Worm (Caenorhabditis elegans) whole organism, late embryonic: ENCODE measurements around the gene mlc-1.
A peak's percentile ranks its signal among the peaks of the same experiment; 100 is the strongest.

Experiments used
- C08G9.2 ChIP-seq: sonication (generic microtip); optimal IDR thresholded peaks from 2 replicates; lab custom pipeline; 2016; ENCODE audit warnings: mild to moderate bottlenecking, missing genetic modification characterization, moderate library complexity, missing compliant biosample characterization
- K09A11.1 ChIP-seq: sonication (generic microtip); optimal IDR thresholded peaks from 2 replicates; lab custom pipeline; 2017; ENCODE audit warnings: antibody characterized with exemption, mild to moderate bottlenecking, missing genetic modification characterization, missing compliant biosample characterization; ENCODE audit not compliant: insufficient read depth
- T23F11.4 ChIP-seq: fragments of 200-800 bp; sonication (Bioruptor generic); optimal IDR thresholded peaks from 2 replicates; lab custom pipeline; 2018; ENCODE audit warnings: mild to moderate bottlenecking, missing genetic modification characterization, missing compliant biosample characterization
- Y22D7AL.16 ChIP-seq: sonication (generic microtip); optimal IDR thresholded peaks from 2 replicates; lab custom pipeline; 2016; ENCODE audit warnings: missing genetic modification characterization, missing compliant biosample characterization
- ahr-1 ChIP-seq: sonication (generic microtip); optimal IDR thresholded peaks from 2 replicates; lab custom pipeline; 2016; ENCODE audit warnings: missing genetic modification characterization, missing compliant biosample characterization
- ama-1 ChIP-seq: fragments of 150-350 bp; optimal IDR thresholded peaks from 2 replicates; lab custom pipeline; 2014
- ceh-14 ChIP-seq: sonication (generic microtip); optimal IDR thresholded peaks from 2 replicates; lab custom pipeline; 2016; ENCODE audit warnings: missing genotype, missing genetic modification characterization, missing compliant biosample characterization
- ceh-19 ChIP-seq: fragments of 200-800 bp; sonication (Bioruptor generic); optimal IDR thresholded peaks from 2 replicates; lab custom pipeline; 2018; ENCODE audit warnings: mild to moderate bottlenecking, missing genetic modification characterization, missing compliant biosample characterization
- ceh-2 ChIP-seq: sonication (generic microtip); optimal IDR thresholded peaks from 2 replicates; lab custom pipeline; 2016; ENCODE audit warnings: missing genotype, missing genetic modification characterization, missing compliant biosample characterization
- ceh-24 ChIP-seq: sonication (generic microtip); optimal IDR thresholded peaks from 2 replicates; lab custom pipeline; 2016; ENCODE audit warnings: mild to moderate bottlenecking, missing genetic modification characterization, missing compliant biosample characterization
- ceh-30 ChIP-seq: fragments of 150-350 bp; optimal IDR thresholded peaks from 2 replicates; lab custom pipeline; 2014; ENCODE audit warnings: missing biosample characterization, missing genetic modification characterization
- ceh-31 ChIP-seq: sonication (generic microtip); optimal IDR thresholded peaks from 2 replicates; lab custom pipeline; 2016; ENCODE audit warnings: missing genetic modification characterization, missing compliant biosample characterization
- ceh-34 ChIP-seq: sonication (generic microtip); optimal IDR thresholded peaks from 2 replicates; lab custom pipeline; 2016; ENCODE audit warnings: mild to moderate bottlenecking, missing genetic modification characterization, missing compliant biosample characterization
- ceh-45 ChIP-seq: fragments of 200-800 bp; sonication (Bioruptor generic); IDR thresholded peaks from 2 replicates; pipeline ENCODE4 v1.3.6; 2022; ENCODE audit warnings: missing genetic modification reagents, missing genetic modification characterization, missing compliant biosample characterization
- ceh-48 ChIP-seq: sonication (generic microtip); optimal IDR thresholded peaks from 2 replicates; lab custom pipeline; 2016; ENCODE audit warnings: missing genetic modification characterization, inconsistent platforms, missing compliant biosample characterization
- ceh-6 ChIP-seq: fragments of 200-800 bp; sonication (Bioruptor generic); optimal IDR thresholded peaks from 2 replicates; lab custom pipeline; 2018; ENCODE audit warnings: mild to moderate bottlenecking, missing genetic modification characterization, missing compliant biosample characterization
- dve-1 ChIP-seq: sonication (generic microtip); optimal IDR thresholded peaks from 2 replicates; lab custom pipeline; 2017; ENCODE audit warnings: antibody characterized with exemption, mild to moderate bottlenecking, missing genetic modification characterization, missing compliant biosample characterization
- elt-2 ChIP-seq: sonication (generic microtip); optimal IDR thresholded peaks from 2 replicates; lab custom pipeline; 2016; ENCODE audit warnings: missing genetic modification reagents, missing genetic modification characterization, missing compliant biosample characterization
- ets-4 ChIP-seq: sonication (generic microtip); optimal IDR thresholded peaks from 2 replicates; lab custom pipeline; 2016; ENCODE audit warnings: missing genetic modification characterization, missing compliant biosample characterization
- eyg-1 ChIP-seq: sonication (generic microtip); optimal IDR thresholded peaks from 2 replicates; lab custom pipeline; 2016; ENCODE audit warnings: missing genotype, missing genetic modification characterization, missing compliant biosample characterization
- fax-1 ChIP-seq: sonication (generic microtip); optimal IDR thresholded peaks from 2 replicates; lab custom pipeline; 2016; ENCODE audit warnings: missing genotype, missing genetic modification characterization, missing compliant biosample characterization
- fkh-10 ChIP-seq: fragments of 150-350 bp; optimal IDR thresholded peaks from 2 replicates; lab custom pipeline; 2014; ENCODE audit warnings: missing biosample characterization, missing genetic modification reagents, missing genetic modification characterization
- hlh-13 ChIP-seq: fragments of 200-800 bp; sonication (Bioruptor generic); optimal IDR thresholded peaks from 2 replicates; lab custom pipeline; 2018; ENCODE audit warnings: mild to moderate bottlenecking, missing genetic modification characterization, missing compliant biosample characterization
- hlh-30 ChIP-seq: sonication (generic microtip); optimal IDR thresholded peaks from 2 replicates; lab custom pipeline; 2017; ENCODE audit warnings: antibody characterized with exemption, missing genetic modification characterization, missing compliant biosample characterization; ENCODE audit not compliant: insufficient read depth
- hlh-6 ChIP-seq: sonication (generic microtip); optimal IDR thresholded peaks from 2 replicates; lab custom pipeline; 2016; ENCODE audit warnings: missing genotype, missing genetic modification characterization, missing compliant biosample characterization
- mec-3 ChIP-seq: sonication (generic microtip); optimal IDR thresholded peaks from 2 replicates; lab custom pipeline; 2016; ENCODE audit warnings: borderline replicate concordance, missing genetic modification characterization, missing compliant biosample characterization
- nfya-1 ChIP-seq: sonication (generic microtip); optimal IDR thresholded peaks from 2 replicates; lab custom pipeline; 2017; ENCODE audit warnings: missing genetic modification characterization, mild to moderate bottlenecking, missing compliant biosample characterization, antibody characterized with exemption, moderate library complexity
- npax-4 ChIP-seq: sonication (generic microtip); optimal IDR thresholded peaks from 2 replicates; lab custom pipeline; 2016; ENCODE audit warnings: missing genetic modification characterization, missing compliant biosample characterization
- odd-2 ChIP-seq: sonication (generic microtip); optimal IDR thresholded peaks from 2 replicates; lab custom pipeline; 2017; ENCODE audit warnings: antibody characterized with exemption, mild to moderate bottlenecking, missing genetic modification characterization, missing compliant biosample characterization
- pag-3 ChIP-seq: sonication (generic microtip); optimal IDR thresholded peaks from 2 replicates; lab custom pipeline; 2016; ENCODE audit warnings: missing compliant biosample characterization, missing genetic modification characterization, borderline replicate concordance
- pat-9 ChIP-seq: fragments of 200-800 bp; sonication (Bioruptor generic); optimal IDR thresholded peaks from 2 replicates; lab custom pipeline; 2018; ENCODE audit warnings: mild to moderate bottlenecking, missing genetic modification characterization, moderate library complexity, missing compliant biosample characterization
- pax-1 ChIP-seq: fragments of 150-350 bp; optimal IDR thresholded peaks from 2 replicates; lab custom pipeline; 2014; ENCODE audit warnings: missing biosample characterization, missing genetic modification characterization
- pha-2 ChIP-seq: sonication (generic microtip); optimal IDR thresholded peaks from 2 replicates; lab custom pipeline; 2017; ENCODE audit warnings: mild to moderate bottlenecking, missing genetic modification characterization, missing compliant biosample characterization
- pha-4 ChIP-seq: fragments of 150-350 bp; optimal IDR thresholded peaks from 2 replicates; lab custom pipeline; 2018; ENCODE audit warnings: missing biosample characterization, missing genetic modification reagents, missing genetic modification characterization
- pqm-1 ChIP-seq: sonication (generic microtip); optimal IDR thresholded peaks from 2 replicates; lab custom pipeline; 2016; ENCODE audit warnings: missing genetic modification characterization, missing compliant biosample characterization
- pros-1 ChIP-seq: fragments of 150-350 bp; optimal IDR thresholded peaks from 2 replicates; lab custom pipeline; 2014; ENCODE audit warnings: missing biosample characterization, missing genetic modification reagents, missing genetic modification characterization
- ref-2 ChIP-seq: sonication (generic microtip); optimal IDR thresholded peaks from 2 replicates; lab custom pipeline; 2016; ENCODE audit warnings: missing genetic modification characterization, missing compliant biosample characterization
- rnt-1 ChIP-seq: sonication (generic microtip); optimal IDR thresholded peaks from 2 replicates; lab custom pipeline; 2016; ENCODE audit warnings: missing genetic modification characterization, missing compliant biosample characterization
- sdc-2 ChIP-seq: sonication (generic microtip); optimal IDR thresholded peaks from 2 replicates; lab custom pipeline; 2016; ENCODE audit warnings: missing genotype, missing genetic modification characterization, missing compliant biosample characterization
- sox-4 ChIP-seq: sonication (generic microtip); optimal IDR thresholded peaks from 2 replicates; lab custom pipeline; 2017; ENCODE audit warnings: mild to moderate bottlenecking, missing genetic modification characterization, inconsistent platforms, missing compliant biosample characterization
- syd-9 ChIP-seq: sonication (generic microtip); optimal IDR thresholded peaks from 2 replicates; lab custom pipeline; 2016; ENCODE audit warnings: mild to moderate bottlenecking, missing genetic modification characterization, moderate library complexity, missing compliant biosample characterization
- tbx-2 ChIP-seq: sonication (generic microtip); optimal IDR thresholded peaks from 2 replicates; lab custom pipeline; 2016; ENCODE audit warnings: missing genetic modification characterization, missing compliant biosample characterization
- ttx-3 ChIP-seq: sonication (generic microtip); optimal IDR thresholded peaks from 2 replicates; lab custom pipeline; 2016; ENCODE audit warnings: missing genetic modification reagents, missing genetic modification characterization, missing compliant biosample characterization
- unc-3 ChIP-seq, 2 experiments: fragments of 200-800 bp in 1 of 2; sonication (Bioruptor generic) in 1 of 2; sonication (generic microtip) in 1 of 2; conservative IDR thresholded peaks in 1 of 2; optimal IDR thresholded peaks in 1 of 2; 2 replicates each; pipeline versions ENCODE4 v1.3.6 to Lab custom; 2016 to 2022; ENCODE audit warnings: missing compliant biosample characterization in 2 of 2, missing genetic modification characterization in 2 of 2, missing genetic modification reagents in 1 of 2
- unc-42 ChIP-seq: sonication (generic microtip); optimal IDR thresholded peaks from 2 replicates; lab custom pipeline; 2016; ENCODE audit warnings: missing genotype, missing genetic modification characterization, missing compliant biosample characterization
- zip-5 ChIP-seq: sonication (generic microtip); optimal IDR thresholded peaks from 2 replicates; lab custom pipeline; 2016; ENCODE audit warnings: missing genetic modification characterization, missing compliant biosample characterization
- ztf-16 ChIP-seq: sonication (generic microtip); optimal IDR thresholded peaks from 2 replicates; lab custom pipeline; 2017; ENCODE audit warnings: missing genetic modification characterization, missing compliant biosample characterization

mlc-1 gene

ce11 chrX:17502246-17502645 lies 43.2 kb downstream of the mlc-1 start:
- TF ChIP-seq syd-9 (tag; lab: Kevin White, UChicago) (no peak), pqm-1 (no peak), sox-4 (tag; lab: Kevin White, UChicago) (no peak), hlh-6 (tag; lab: Kevin White, UChicago) (no peak), fax-1 (tag; lab: Kevin White, UChicago) (no peak), ama-1 (lab: Kevin White, UChicago) (no peak), hlh-13 (GFP tag; lab: Kevin White, UChicago) (no peak), npax-4 (tag; lab: Kevin White, UChicago) (no peak), ceh-6 (GFP tag; lab: Kevin White, UChicago) (no peak), mec-3 (tag; lab: Kevin White, UChicago) (no peak), ceh-19 (GFP tag; lab: Kevin White, UChicago) (no peak), hlh-30 (tag; lab: Kevin White, UChicago) (no peak), ceh-2 (tag; lab: Kevin White, UChicago) (no peak), unc-3 (GFP tag; conservative IDR thresholded peaks at IDR 0.05; lab: Robert Waterston, UW) (no peak), unc-3 (tag; optimal IDR thresholded peaks at IDR 0.05; lab: Kevin White, UChicago) (no peak)

- no peak for TF ChIP-seq pha-4
- no peak for TF ChIP-seq Y22D7AL.16
- TF ChIP-seq fkh-10, result no peak
- no peak for TF ChIP-seq nfya-1 (tag; lab: Kevin White, UChicago)
- TF ChIP-seq unc-42, result peak; percentile 34
Observed at ce11 chrX:17504447-17504846, 45.4 kb downstream of the mlc-1 start.

- TF ChIP-seq ceh-45 (GFP tag; lab: Robert Waterston, UW), result no peak
- peak; percentile 15 for TF ChIP-seq C08G9.2
- peak; percentile 16 for TF ChIP-seq K09A11.1 (tag; lab: Kevin White, UChicago)
- TF ChIP-seq pqm-1, result peak; percentile 16
- peak; percentile 14 for TF ChIP-seq ceh-19 (GFP tag; lab: Kevin White, UChicago)
- peak; percentile 33 for TF ChIP-seq ceh-48 (tag; lab: Kevin White, UChicago)
- peak; percentile 83 for TF ChIP-seq tbx-2 (tag; lab: Kevin White, UChicago)
- TF ChIP-seq ceh-24 (tag; lab: Kevin White, UChicago), result no peak
- peak; percentile 41 for TF ChIP-seq ets-4 (tag; lab: Kevin White, UChicago)
- peak; percentile 27 for TF ChIP-seq pros-1 (tag; lab: Kevin White, UChicago)
- no peak for TF ChIP-seq pax-1 (tag; lab: Kevin White, UChicago)
- TF ChIP-seq zip-5 (tag; lab: Kevin White, UChicago), result no peak
- peak; percentile 6 for TF ChIP-seq elt-2 (tag; lab: Kevin White, UChicago)
- no peak for TF ChIP-seq sox-4 (tag; lab: Kevin White, UChicago)
- TF ChIP-seq ttx-3, result no peak
- peak; percentile 79 for TF ChIP-seq nfya-1 (tag; lab: Kevin White, UChicago)
- no peak for TF ChIP-seq eyg-1 (tag; lab: Kevin White, UChicago)
- no peak for TF ChIP-seq fkh-10
- peak; percentile 36 for TF ChIP-seq dve-1
- peak; percentile 53 for TF ChIP-seq hlh-30 (tag; lab: Kevin White, UChicago)
- no peak for TF ChIP-seq syd-9 (tag; lab: Kevin White, UChicago)
- TF ChIP-seq odd-2, result no peak
- peak; percentile 62 for TF ChIP-seq ref-2 (tag; lab: Kevin White, UChicago)
- TF ChIP-seq ceh-34 (tag; lab: Kevin White, UChicago), result peak; percentile 57
- no peak for TF ChIP-seq pat-9
- peak; percentile 66 for TF ChIP-seq sdc-2 (tag; lab: Kevin White, UChicago)
- peak; percentile 56 for TF ChIP-seq ceh-14 (tag; lab: Kevin White, UChicago)
- TF ChIP-seq ztf-16, result no peak
- peak; percentile 83 for TF ChIP-seq ceh-31
- no peak for TF ChIP-seq T23F11.4 (GFP tag; lab: Kevin White, UChicago)
- TF ChIP-seq rnt-1 (tag; lab: Kevin White, UChicago), result peak; percentile 88
- TF ChIP-seq pag-3 (tag; lab: Kevin White, UChicago), result peak; percentile 12
- TF ChIP-seq pha-2 (tag; lab: Kevin White, UChicago), result peak; percentile 20
- no peak for TF ChIP-seq hlh-6 (tag; lab: Kevin White, UChicago)
- TF ChIP-seq ceh-30, result no peak
- no peak for TF ChIP-seq ahr-1
- TF ChIP-seq unc-42, result peak; percentile 86
Observed at ce11 chrX:17505547-17506181, 46.7 kb downstream of the mlc-1 start.
